Fruit fly (Drosophila melanogaster) whole organism, embryonic: ENCODE results near the gene htk.
A peak's percentile ranks its signal among the peaks of the same experiment; 100 is the strongest.

ENCODE experiments used
- Ada2b ChIP-seq: fragments of 200-800 bp; sonication (Bioruptor generic); IDR thresholded peaks from 2 replicates; pipeline ENCODE4 v1.3.6; 2022; ENCODE audit warnings: missing biosample characterization, missing genetic modification characterization
- Blimp-1 ChIP-seq: fragments of 200-800 bp; sonication (Bioruptor generic); optimal IDR thresholded peaks from 3 replicates; lab custom pipeline; 2018; ENCODE audit warnings: missing biosample characterization, missing genetic modification characterization, mild to moderate bottlenecking, moderate library complexity, missing genetic modification reagents
- CG10147 ChIP-seq: fragments of 200-800 bp; sonication (Bioruptor generic); optimal IDR thresholded peaks from 2 replicates; lab custom pipeline; 2019; ENCODE audit warnings: missing biosample characterization, mild to moderate bottlenecking, missing genetic modification characterization, moderate library complexity
- CG10654 ChIP-seq: fragments of 200-800 bp; sonication (Bioruptor generic); optimal IDR thresholded peaks from 2 replicates; lab custom pipeline; 2016; ENCODE audit warnings: missing biosample characterization, missing genetic modification characterization
- CG11398 ChIP-seq: fragments of 200-800 bp; sonication (Bioruptor generic); optimal IDR thresholded peaks from 2 replicates; lab custom pipeline; 2016; ENCODE audit warnings: missing biosample characterization, missing genetic modification characterization
- CG11560 ChIP-seq: fragments of 200-800 bp; sonication (Bioruptor generic); IDR thresholded peaks from 3 replicates; pipeline ENCODE4 v1.3.6; 2022; ENCODE audit warnings: missing biosample characterization, missing genetic modification characterization
- CG11695 ChIP-seq: fragments of 200-800 bp; sonication (Bioruptor generic); IDR thresholded peaks from 3 replicates; pipeline ENCODE4 v1.3.6; 2022; ENCODE audit warnings: missing biosample characterization, missing genetic modification characterization
- CG12155 ChIP-seq: fragments of 200-800 bp; sonication (Bioruptor generic); optimal IDR thresholded peaks from 3 replicates; lab custom pipeline; 2016; ENCODE audit warnings: missing biosample characterization, missing genetic modification characterization
- CG12219 ChIP-seq: fragments of 200-800 bp; sonication (Bioruptor generic); optimal IDR thresholded peaks from 3 replicates; lab custom pipeline; 2018; ENCODE audit warnings: missing biosample characterization, mild to moderate bottlenecking, missing genetic modification characterization
- CG12942 ChIP-seq: fragments of 200-800 bp; sonication (Bioruptor generic); optimal IDR thresholded peaks from 3 replicates; lab custom pipeline; 2016; ENCODE audit warnings: missing biosample characterization, missing genetic modification characterization
- CG14860 ChIP-seq: fragments of 200-800 bp; sonication (Bioruptor generic); IDR thresholded peaks from 3 replicates; pipeline ENCODE4 v1.3.6; 2022; ENCODE audit warnings: missing biosample characterization, missing genetic modification characterization; ENCODE audit not compliant: partially characterized antibody
- CG15514 ChIP-seq: fragments of 200-800 bp; sonication (Bioruptor generic); optimal IDR thresholded peaks from 3 replicates; lab custom pipeline; 2017; ENCODE audit warnings: missing biosample characterization, missing genetic modification characterization, mild to moderate bottlenecking, moderate library complexity, missing genetic modification reagents
- CG17385 ChIP-seq: fragments of 200-800 bp; sonication (Bioruptor generic); optimal IDR thresholded peaks from 3 replicates; lab custom pipeline; 2018; ENCODE audit warnings: missing biosample characterization, mild to moderate bottlenecking, missing genetic modification characterization
- CG18599 ChIP-seq: fragments of 200-800 bp; sonication (Bioruptor generic); optimal IDR thresholded peaks from 3 replicates; lab custom pipeline; 2017; ENCODE audit warnings: missing biosample characterization, missing genetic modification characterization, mild to moderate bottlenecking, moderate library complexity, missing genetic modification reagents
- CG34422 ChIP-seq: fragments of 200-800 bp; sonication (Bioruptor generic); IDR thresholded peaks from 3 replicates; pipeline ENCODE4 v1.3.6; 2022; ENCODE audit warnings: missing biosample characterization, missing genetic modification characterization
- CG4328 ChIP-seq: fragments of 200-800 bp; sonication (Bioruptor generic); optimal IDR thresholded peaks from 3 replicates; lab custom pipeline; 2017; ENCODE audit warnings: missing biosample characterization, missing genetic modification reagents, missing genetic modification characterization
- CG5953 ChIP-seq: fragments of 200-800 bp; sonication (Bioruptor generic); IDR thresholded peaks from 2 replicates; pipeline ENCODE4 v1.3.6; 2022; ENCODE audit warnings: missing biosample characterization, missing genetic modification characterization
- CG6654 ChIP-seq: fragments of 200-800 bp; sonication (Bioruptor generic); optimal IDR thresholded peaks from 2 replicates; lab custom pipeline; 2017; ENCODE audit warnings: missing biosample characterization, mild to moderate bottlenecking, missing genetic modification characterization
- CG6791 ChIP-seq: fragments of 200-800 bp; sonication (Bioruptor generic); IDR thresholded peaks from 3 replicates; pipeline ENCODE4 v1.3.6; 2022; ENCODE audit warnings: missing biosample characterization, missing genetic modification characterization; ENCODE audit not compliant: partially characterized antibody
- CG8290 ChIP-seq, 3 experiments: fragments of 200-800 bp; sonication (Bioruptor generic); optimal IDR thresholded peaks; 2 replicates each; lab custom pipeline; 2016 to 2019; ENCODE audit warnings: missing biosample characterization in 3 of 3, missing genetic modification characterization in 3 of 3, mild to moderate bottlenecking in 2 of 3, moderate library complexity in 1 of 3
- CG8944 ChIP-seq: fragments of 200-800 bp; sonication (Bioruptor generic); optimal IDR thresholded peaks from 3 replicates; lab custom pipeline; 2016; ENCODE audit warnings: missing biosample characterization, missing genetic modification characterization
- CG9797 ChIP-seq: fragments of 200-800 bp; sonication (Bioruptor generic); optimal IDR thresholded peaks from 3 replicates; lab custom pipeline; 2018; ENCODE audit warnings: missing biosample characterization, mild to moderate bottlenecking, missing genetic modification characterization
- CHES-1-like ChIP-seq: fragments of 200-800 bp; sonication (Bioruptor generic); optimal IDR thresholded peaks from 2 replicates; lab custom pipeline; 2016; ENCODE audit warnings: missing biosample characterization, missing genetic modification characterization
- D ChIP-seq, 2 experiments: fragments of 200-800 bp in 1 of 2; fragments of >200 bp in 1 of 2; sonication (Bioruptor generic) in 1 of 2; optimal IDR thresholded peaks; 2 replicates in 1 of 2; 3 replicates in 1 of 2; lab custom pipeline; 2017; ENCODE audit warnings: mild to moderate bottlenecking in 1 of 2, missing biosample characterization in 1 of 2, missing genetic modification characterization in 1 of 2, missing genetic modification reagents in 1 of 2
- Dad ChIP-seq: fragments of 200-800 bp; sonication (Bioruptor generic); optimal IDR thresholded peaks from 3 replicates; lab custom pipeline; 2016; ENCODE audit warnings: missing biosample characterization, missing genetic modification characterization
- E2f2 ChIP-seq: fragments of 200-800 bp; sonication (Bioruptor generic); IDR thresholded peaks from 2 replicates; pipeline ENCODE4 v1.3.6; 2022; ENCODE audit warnings: missing biosample characterization, missing genetic modification characterization
- Fer3 ChIP-seq: fragments of 200-800 bp; sonication (Bioruptor generic); optimal IDR thresholded peaks from 2 replicates; lab custom pipeline; 2018; ENCODE audit warnings: missing biosample characterization, mild to moderate bottlenecking, missing genetic modification characterization, moderate library complexity
- Hr51 ChIP-seq, 2 experiments: fragments of 200-800 bp; sonication (Bioruptor generic); optimal IDR thresholded peaks; 2 replicates in 1 of 2; 3 replicates in 1 of 2; lab custom pipeline; 2016 to 2018; ENCODE audit warnings: missing biosample characterization in 2 of 2, missing genetic modification characterization in 2 of 2, mild to moderate bottlenecking in 1 of 2, moderate library complexity in 1 of 2
- Hr78 ChIP-seq, 2 experiments: fragments of 200-800 bp in 1 of 2; fragments of >200 bp in 1 of 2; sonication (Bioruptor generic) in 1 of 2; optimal IDR thresholded peaks; 2 replicates each; lab custom pipeline; 2017 to 2019; ENCODE audit warnings: missing biosample characterization in 2 of 2, missing genetic modification characterization in 2 of 2, mild to moderate bottlenecking in 1 of 2, moderate library complexity in 1 of 2
- Max ChIP-seq: fragments of 200-800 bp; sonication (Bioruptor generic); optimal IDR thresholded peaks from 2 replicates; lab custom pipeline; 2016; ENCODE audit warnings: missing biosample characterization, mild to moderate bottlenecking, missing genetic modification characterization
- NK7.1 ChIP-seq: fragments of 200-800 bp; sonication (Bioruptor generic); optimal IDR thresholded peaks from 3 replicates; lab custom pipeline; 2016; ENCODE audit warnings: missing biosample characterization, missing genetic modification characterization
- Sox100B ChIP-seq: fragments of 200-800 bp; sonication (Bioruptor generic); optimal IDR thresholded peaks from 3 replicates; lab custom pipeline; 2018; ENCODE audit warnings: missing biosample characterization, mild to moderate bottlenecking, missing genetic modification characterization
- Ssrp ChIP-seq: fragments of 200-800 bp; sonication (Bioruptor generic); optimal IDR thresholded peaks from 2 replicates; lab custom pipeline; 2018; ENCODE audit warnings: missing biosample characterization, mild to moderate bottlenecking, missing genetic modification characterization, moderate library complexity
- amos ChIP-seq: fragments of 200-800 bp; sonication (Bioruptor generic); IDR thresholded peaks from 2 replicates; pipeline ENCODE4 v1.3.6; 2022; ENCODE audit warnings: missing biosample characterization, missing genetic modification characterization; ENCODE audit not compliant: partially characterized antibody
- bigmax ChIP-seq: fragments of 200-800 bp; sonication (Bioruptor generic); optimal IDR thresholded peaks from 2 replicates; lab custom pipeline; 2018; ENCODE audit warnings: missing biosample characterization, mild to moderate bottlenecking, missing genetic modification characterization
- bowl ChIP-seq: fragments of 200-800 bp; sonication (Bioruptor generic); IDR thresholded peaks from 2 replicates; pipeline ENCODE4 v1.3.6; 2022; ENCODE audit warnings: missing biosample characterization, missing genetic modification characterization
- cas ChIP-seq: fragments of 200-800 bp; sonication (Bioruptor generic); IDR thresholded peaks from 2 replicates; pipeline ENCODE4 v1.3.6; 2022; ENCODE audit warnings: missing biosample characterization, missing genetic modification characterization
- crc ChIP-seq: fragments of 200-800 bp; sonication (Bioruptor generic); optimal IDR thresholded peaks from 2 replicates; lab custom pipeline; 2016; ENCODE audit warnings: missing biosample characterization, missing genetic modification characterization
- esg ChIP-seq: fragments of 200-800 bp; sonication (Bioruptor generic); conservative IDR thresholded peaks from 2 replicates; pipeline ENCODE4 v1.3.6; 2022; ENCODE audit warnings: missing biosample characterization, missing genetic modification characterization
- fd3F ChIP-seq: fragments of 200-800 bp; sonication (Bioruptor generic); optimal IDR thresholded peaks from 2 replicates; lab custom pipeline; 2018; ENCODE audit warnings: missing biosample characterization, mild to moderate bottlenecking, missing genetic modification characterization, moderate library complexity
- ftz-f1 ChIP-seq: fragments of 200-800 bp; sonication (Bioruptor generic); optimal IDR thresholded peaks from 2 replicates; lab custom pipeline; 2016; ENCODE audit warnings: missing biosample characterization, missing genetic modification characterization
- lmd ChIP-seq: fragments of 200-800 bp; sonication (Bioruptor generic); IDR thresholded peaks from 2 replicates; pipeline ENCODE4 v1.3.6; 2022; ENCODE audit warnings: missing biosample characterization, missing genetic modification characterization
- luna ChIP-seq: fragments of 200-800 bp; sonication (Bioruptor generic); optimal IDR thresholded peaks from 2 replicates; lab custom pipeline; 2016; ENCODE audit warnings: missing biosample characterization, missing genetic modification characterization
- pfk ChIP-seq: fragments of 200-800 bp; sonication (Bioruptor generic); optimal IDR thresholded peaks from 2 replicates; lab custom pipeline; 2018; ENCODE audit warnings: missing biosample characterization, mild to moderate bottlenecking, missing genetic modification characterization, moderate library complexity
- run ChIP-seq: fragments of 200-800 bp; sonication (Bioruptor generic); optimal IDR thresholded peaks from 3 replicates; lab custom pipeline; 2018; ENCODE audit warnings: missing biosample characterization, mild to moderate bottlenecking, missing genetic modification characterization
- sima ChIP-seq: fragments of 200-800 bp; sonication (Bioruptor generic); optimal IDR thresholded peaks from 2 replicates; lab custom pipeline; 2016; ENCODE audit warnings: missing biosample characterization, missing genetic modification characterization
- sob ChIP-seq: fragments of 200-800 bp; sonication (Bioruptor generic); IDR thresholded peaks from 2 replicates; pipeline ENCODE4 v1.3.6; 2022; ENCODE audit warnings: missing biosample characterization, missing genetic modification characterization
- ssp ChIP-seq: fragments of 200-800 bp; sonication (Bioruptor generic); IDR thresholded peaks from 2 replicates; pipeline ENCODE4 v1.3.6; 2022; ENCODE audit warnings: missing biosample characterization, missing genetic modification characterization

htk gene

dm6 chrX:18812111-18812510 lies 31.4 kb upstream of the htk start:
- TF ChIP-seq ssp (GFP tag; lab: Robert Waterston, UW), result no peak
- peak; percentile 72 for TF ChIP-seq CG12155
- TF ChIP-seq Sox100B (GFP tag; lab: Kevin White, UChicago), result no peak
- TF ChIP-seq cas, result no peak
- no peak for TF ChIP-seq run (tag; lab: Kevin White, UChicago)
- TF ChIP-seq esg (GFP tag; lab: Robert Waterston, UW), result no peak
- no peak for TF ChIP-seq Fer3 (tag; lab: Kevin White, UChicago)
- no peak for TF ChIP-seq CG4328 (GFP tag; lab: Kevin White, UChicago)
- TF ChIP-seq CG8290 (GFP tag; optimal IDR thresholded peaks at IDR 0.05; lab: Kevin White, UChicago), result no peak
- TF ChIP-seq CG8290 (tag; optimal IDR thresholded peaks at IDR 0.05; lab: Kevin White, UChicago), result no peak
- TF ChIP-seq crc (GFP tag; lab: Kevin White, UChicago), result no peak
- TF ChIP-seq CG8944 (GFP tag; lab: Kevin White, UChicago), result no peak
- TF ChIP-seq Ada2b (GFP tag; lab: Robert Waterston, UW), result no peak
- TF ChIP-seq pfk, result peak; percentile 76
- TF ChIP-seq CG15514 (GFP tag; lab: Kevin White, UChicago), result no peak
- TF ChIP-seq Ssrp (tag; lab: Kevin White, UChicago), result no peak
- TF ChIP-seq Hr51 (GFP tag; optimal IDR thresholded peaks at IDR 0.05; lab: Kevin White, UChicago), result peak in 1 of 2 experiments; percentile 15
- no peak for TF ChIP-seq bigmax (GFP tag; lab: Kevin White, UChicago)
- no peak for TF ChIP-seq CG11560 (tag; lab: Robert Waterston, UW)
- no peak for TF ChIP-seq D (optimal IDR thresholded peaks at IDR 0.05; lab: Kevin White, UChicago)
- TF ChIP-seq D (GFP tag; optimal IDR thresholded peaks at IDR 0.05; lab: Kevin White, UChicago), result no peak
- TF ChIP-seq Hr78 (GFP tag; optimal IDR thresholded peaks at IDR 0.05; lab: Kevin White, UChicago), result peak in 1 of 2 experiments; percentile 31

- no peak for TF ChIP-seq Dad (GFP tag; lab: Kevin White, UChicago)
- TF ChIP-seq sob, result no peak
- no peak for TF ChIP-seq luna (GFP tag; lab: Kevin White, UChicago)
- TF ChIP-seq Blimp-1 (GFP tag; lab: Kevin White, UChicago), result no peak
- TF ChIP-seq CHES-1-like (GFP tag; lab: Kevin White, UChicago), result no peak
- peak; percentile 28; the same call in 1 of the 2 replicates for TF ChIP-seq amos (GFP tag; lab: Robert Waterston, UW)
- TF ChIP-seq CG14860 (GFP tag; lab: Robert Waterston, UW), result no peak
- TF ChIP-seq ftz-f1, result no peak
- TF ChIP-seq CG10147 (GFP tag; lab: Kevin White, UChicago), result no peak
- TF ChIP-seq NK7.1 (GFP tag; lab: Kevin White, UChicago), result no peak
- TF ChIP-seq CG12942, result no peak
- no peak for TF ChIP-seq CG11398
- TF ChIP-seq CG8290 (GFP tag; optimal IDR thresholded peaks at IDR 0.05; lab: Kevin White, UChicago), result no peak
- no peak for TF ChIP-seq CG8290 (tag; optimal IDR thresholded peaks at IDR 0.05; lab: Kevin White, UChicago)
- TF ChIP-seq CG12219 (GFP tag; lab: Kevin White, UChicago), result no peak
- TF ChIP-seq Max (GFP tag; lab: Kevin White, UChicago), result no peak
- TF ChIP-seq CG6654, result no peak
- peak; percentile 8 for TF ChIP-seq CG18599 (GFP tag; lab: Kevin White, UChicago)
- TF ChIP-seq CG17385 (GFP tag; lab: Kevin White, UChicago), result peak; percentile 6
- TF ChIP-seq sima (GFP tag; lab: Kevin White, UChicago), result no peak
- no peak for TF ChIP-seq CG34422 (GFP tag; lab: Robert Waterston, UW)
- TF ChIP-seq CG6791 (GFP tag; lab: Robert Waterston, UW), result peak; percentile 39; the same call in 1 of the 3 replicates
- peak; percentile 65 for TF ChIP-seq CG12155
- TF ChIP-seq E2f2 (GFP tag; lab: Robert Waterston, UW), result 0 out of 2 replicates have a peak, but pooled peaks have one; percentile 6
- TF ChIP-seq CG11695 (GFP tag; lab: Robert Waterston, UW), result no peak
- TF ChIP-seq lmd (GFP tag; lab: Robert Waterston, UW), result no peak
- TF ChIP-seq CG9797 (GFP tag; lab: Kevin White, UChicago), result no peak
- no peak for TF ChIP-seq CG5953
- no peak for TF ChIP-seq fd3F (GFP tag; lab: Kevin White, UChicago)
- no peak for TF ChIP-seq CG10654 (GFP tag; lab: Kevin White, UChicago)
- TF ChIP-seq bowl (GFP tag; lab: Robert Waterston, UW), result no peak
Observed at dm6 chrX:18813049-18813448, 30.4 kb upstream of the htk start, which contains the start of gene CG42450. Gene CG42450 (plus strand): TSS chrX:18813297.
